Worm (Caenorhabditis elegans) whole organism, L3 larva: ENCODE measurements around the gene F54D5.3.

Experiments
- ceh-82 ChIP-seq: fragments of 150-350 bp; optimal IDR thresholded peaks from 2 replicates; lab custom pipeline; 2014; ENCODE audit warnings: missing biosample characterization, missing genetic modification characterization
- elt-2 ChIP-seq: sonication (generic microtip); optimal IDR thresholded peaks from 2 replicates; lab custom pipeline; 2016; ENCODE audit warnings: missing genetic modification reagents, mild to moderate bottlenecking, missing genetic modification characterization, missing compliant biosample characterization
- eor-1 ChIP-seq, 2 experiments: fragments of 150-350 bp; optimal IDR thresholded peaks; 2 replicates each; lab custom pipeline; 2014 to 2018; ENCODE audit warnings: missing biosample characterization in 2 of 2, missing genetic modification characterization in 2 of 2
- lin-39 ChIP-seq: fragments of 150-350 bp; optimal IDR thresholded peaks from 2 replicates; lab custom pipeline; 2018; ENCODE audit warnings: missing biosample characterization, missing genetic modification reagents, missing genetic modification characterization
- mdl-1 ChIP-seq: fragments of 150-350 bp; optimal IDR thresholded peaks from 2 replicates; lab custom pipeline; 2014; ENCODE audit warnings: missing biosample characterization, missing genetic modification characterization
- skn-1 ChIP-seq: fragments of 150-350 bp; optimal IDR thresholded peaks from 2 replicates; lab custom pipeline; 2014; ENCODE audit warnings: missing biosample characterization, missing genetic modification characterization
- unc-39 ChIP-seq: sonication (generic microtip); optimal IDR thresholded peaks from 4 replicates; lab custom pipeline; 2017; ENCODE audit warnings: missing biosample characterization, missing genetic modification characterization

ce11 chrII:11582698-11583097 is 11.1 kb downstream of the F54D5.3 start, which contains the start of gene ints-7:
- no peak for TF ChIP-seq ceh-82
- TF ChIP-seq elt-2: no peak
- no peak for TF ChIP-seq skn-1 (tag; lab: Kevin White, UChicago)
- no peak for TF ChIP-seq eor-1 (tag; optimal IDR thresholded peaks at IDR 0.05; lab: Kevin White, UChicago)
- TF ChIP-seq lin-39 (tag; lab: Kevin White, UChicago): no peak
- no peak for TF ChIP-seq unc-39 (tag; lab: Kevin White, UChicago)
- TF ChIP-seq mdl-1 (tag; lab: Kevin White, UChicago): no peak
